Fruit fly (Drosophila melanogaster) whole organism, embryonic: ENCODE data around the gene CG13392.
A peak's percentile ranks its signal among the peaks of the same experiment; 100 is the strongest.

ENCODE experiments used
- Antp ChIP-seq: fragments of 200-800 bp; sonication (Bioruptor generic); optimal IDR thresholded peaks from 3 replicates; lab custom pipeline; 2016; ENCODE audit warnings: missing biosample characterization, missing genetic modification characterization
- Bgb ChIP-seq: fragments of 200-800 bp; sonication (Bioruptor generic); IDR thresholded peaks from 2 replicates; pipeline ENCODE4 v1.3.6; 2022; ENCODE audit warnings: missing biosample characterization, missing genetic modification characterization; ENCODE audit not compliant: partially characterized antibody
- CG10209 ChIP-seq: fragments of 200-800 bp; sonication (Bioruptor generic); optimal IDR thresholded peaks from 3 replicates; lab custom pipeline; 2017; ENCODE audit warnings: missing biosample characterization, mild to moderate bottlenecking, missing genetic modification characterization, missing genetic modification reagents
- CG11093 ChIP-seq: fragments of 200-800 bp; sonication (Bioruptor generic); IDR thresholded peaks from 3 replicates; pipeline ENCODE4 v1.3.6; 2022; ENCODE audit warnings: missing biosample characterization, missing genetic modification characterization
- CG12659 ChIP-seq: fragments of 200-800 bp; sonication (Bioruptor generic); optimal IDR thresholded peaks from 3 replicates; lab custom pipeline; 2017; ENCODE audit warnings: mild to moderate bottlenecking, missing biosample characterization, missing genetic modification reagents, missing genetic modification characterization
- CG13775 ChIP-seq: fragments of 200-800 bp; sonication (Bioruptor generic); optimal IDR thresholded peaks from 3 replicates; lab custom pipeline; 2017; ENCODE audit warnings: missing biosample characterization, mild to moderate bottlenecking, missing genetic modification characterization
- CG17328 ChIP-seq: fragments of 200-800 bp; sonication (Bioruptor generic); IDR thresholded peaks from 2 replicates; pipeline ENCODE4 v1.3.6; 2022; ENCODE audit warnings: missing biosample characterization, missing genetic modification characterization
- CG17912 ChIP-seq: fragments of 200-800 bp; sonication (Bioruptor generic); optimal IDR thresholded peaks from 2 replicates; lab custom pipeline; 2018; ENCODE audit warnings: missing biosample characterization, mild to moderate bottlenecking, missing genetic modification characterization
- CG1792 ChIP-seq: fragments of 200-800 bp; sonication (Bioruptor generic); optimal IDR thresholded peaks from 2 replicates; lab custom pipeline; 2016; ENCODE audit warnings: missing biosample characterization, missing genetic modification characterization
- CG31365 ChIP-seq: fragments of 200-800 bp; sonication (Bioruptor generic); optimal IDR thresholded peaks from 2 replicates; lab custom pipeline; 2018; ENCODE audit warnings: missing biosample characterization, mild to moderate bottlenecking, missing genetic modification characterization
- CG3281 ChIP-seq: fragments of 200-800 bp; sonication (Bioruptor generic); optimal IDR thresholded peaks from 3 replicates; lab custom pipeline; 2017; ENCODE audit warnings: missing biosample characterization, mild to moderate bottlenecking, missing genetic modification characterization
- CG34422 ChIP-seq: fragments of 200-800 bp; sonication (Bioruptor generic); IDR thresholded peaks from 3 replicates; pipeline ENCODE4 v1.3.6; 2022; ENCODE audit warnings: missing biosample characterization, missing genetic modification characterization
- CG4360 ChIP-seq: fragments of 200-800 bp; sonication (Bioruptor generic); IDR thresholded peaks from 2 replicates; pipeline ENCODE4 v1.3.6; 2022; ENCODE audit warnings: missing biosample characterization, missing genetic modification characterization
- CG6813 ChIP-seq: fragments of 200-800 bp; sonication (Bioruptor generic); optimal IDR thresholded peaks from 2 replicates; lab custom pipeline; 2017; ENCODE audit warnings: missing biosample characterization, missing genetic modification characterization, mild to moderate bottlenecking, moderate library complexity, missing genetic modification reagents
- CG7357 ChIP-seq: fragments of 200-800 bp; sonication (Bioruptor generic); IDR thresholded peaks from 3 replicates; pipeline ENCODE4 v1.3.6; 2022; ENCODE audit warnings: missing biosample characterization, missing genetic modification characterization
- CG7839 ChIP-seq: fragments of 200-800 bp; sonication (Bioruptor generic); optimal IDR thresholded peaks from 3 replicates; lab custom pipeline; 2018; ENCODE audit warnings: missing biosample characterization, mild to moderate bottlenecking, missing genetic modification characterization, moderate library complexity
- CG7928 ChIP-seq: fragments of 200-800 bp; sonication (Bioruptor generic); optimal IDR thresholded peaks from 2 replicates; lab custom pipeline; 2017; ENCODE audit warnings: missing biosample characterization, mild to moderate bottlenecking, missing genetic modification characterization
- CG8388 ChIP-seq: fragments of 200-800 bp; sonication (Bioruptor generic); optimal IDR thresholded peaks from 2 replicates; lab custom pipeline; 2019; ENCODE audit warnings: missing biosample characterization, mild to moderate bottlenecking, missing genetic modification characterization, moderate library complexity
- CG9215 ChIP-seq: fragments of 200-800 bp; sonication (Bioruptor generic); IDR thresholded peaks from 2 replicates; pipeline ENCODE4 v1.3.6; 2022; ENCODE audit warnings: missing biosample characterization, missing genetic modification characterization
- Dll ChIP-seq: fragments of 200-800 bp; sonication (Bioruptor generic); IDR thresholded peaks from 4 replicates; pipeline ENCODE4 v1.3.6; 2022; ENCODE audit warnings: missing biosample characterization, missing genetic modification characterization; ENCODE audit not compliant: partially characterized antibody
- Doc2 ChIP-seq: fragments of 200-800 bp; sonication (Bioruptor generic); IDR thresholded peaks from 2 replicates; pipeline ENCODE4 v1.3.6; 2022; ENCODE audit warnings: missing biosample characterization, missing genetic modification characterization
- ERR ChIP-seq: fragments of 200-800 bp; sonication (Bioruptor generic); optimal IDR thresholded peaks from 2 replicates; lab custom pipeline; 2016; ENCODE audit warnings: missing biosample characterization, missing genetic modification characterization
- Ets97D ChIP-seq: fragments of 200-800 bp; sonication (Bioruptor generic); optimal IDR thresholded peaks from 3 replicates; lab custom pipeline; 2016; ENCODE audit warnings: missing biosample characterization, missing genetic modification characterization
- Fer1 ChIP-seq: fragments of 200-800 bp; sonication (Bioruptor generic); optimal IDR thresholded peaks from 2 replicates; lab custom pipeline; 2017; ENCODE audit warnings: missing biosample characterization, mild to moderate bottlenecking, missing genetic modification characterization
- Kr ChIP-seq: fragments of 200-800 bp; sonication (Bioruptor generic); optimal IDR thresholded peaks from 2 replicates; lab custom pipeline; 2017; ENCODE audit warnings: missing biosample characterization, mild to moderate bottlenecking, missing genetic modification characterization
- Lhr ChIP-seq: fragments of 200-800 bp; sonication (Bioruptor generic); optimal IDR thresholded peaks from 3 replicates; lab custom pipeline; 2017; ENCODE audit warnings: mild to moderate bottlenecking, missing biosample characterization, missing genetic modification reagents, missing genetic modification characterization
- MBD-R2 ChIP-seq: fragments of 200-800 bp; sonication (Bioruptor generic); IDR thresholded peaks from 2 replicates; pipeline ENCODE4 v1.3.6; 2022; ENCODE audit warnings: missing biosample characterization, missing genetic modification characterization
- Med ChIP-seq: fragments of 200-800 bp; sonication (Bioruptor generic); peaks from one replicate; lab custom pipeline; 2016; ENCODE audit warnings: missing biosample characterization, missing genetic modification characterization, mild to moderate bottlenecking, inconsistent platforms, moderate library complexity
- Nf-YA ChIP-seq: fragments of 200-800 bp; sonication (Bioruptor generic); IDR thresholded peaks from 2 replicates; pipeline ENCODE4 v1.3.6; 2022; ENCODE audit warnings: missing biosample characterization, missing genetic modification characterization
- Nf-YB ChIP-seq: fragments of 200-800 bp; sonication (Bioruptor generic); optimal IDR thresholded peaks from 3 replicates; lab custom pipeline; 2019; ENCODE audit warnings: missing biosample characterization, mild to moderate bottlenecking, missing genetic modification characterization, moderate library complexity
- Scr ChIP-seq: fragments of 200-800 bp; sonication (Bioruptor generic); IDR thresholded peaks from 2 replicates; pipeline ENCODE4 v1.3.6; 2022; ENCODE audit warnings: missing biosample characterization, missing genetic modification characterization; ENCODE audit not compliant: partially characterized antibody
- Sox100B ChIP-seq: fragments of 200-800 bp; sonication (Bioruptor generic); optimal IDR thresholded peaks from 3 replicates; lab custom pipeline; 2018; ENCODE audit warnings: missing biosample characterization, mild to moderate bottlenecking, missing genetic modification characterization
- Spps ChIP-seq: fragments of 200-800 bp; sonication (Bioruptor generic); optimal IDR thresholded peaks from 2 replicates; lab custom pipeline; 2018; ENCODE audit warnings: missing biosample characterization, mild to moderate bottlenecking, missing genetic modification characterization
- ap ChIP-seq: fragments of 200-800 bp; sonication (Bioruptor generic); IDR thresholded peaks from 2 replicates; pipeline ENCODE4 v1.3.6; 2022; ENCODE audit warnings: missing biosample characterization, missing genetic modification characterization
- bigmax ChIP-seq: fragments of 200-800 bp; sonication (Bioruptor generic); optimal IDR thresholded peaks from 2 replicates; lab custom pipeline; 2018; ENCODE audit warnings: missing biosample characterization, mild to moderate bottlenecking, missing genetic modification characterization
- bsh ChIP-seq, 2 experiments: fragments of 200-800 bp; sonication (Bioruptor generic); optimal IDR thresholded peaks; 2 replicates each; lab custom pipeline; 2017 to 2018; ENCODE audit warnings: mild to moderate bottlenecking in 2 of 2, missing biosample characterization in 2 of 2, missing genetic modification characterization in 2 of 2, moderate library complexity in 1 of 2
- caup ChIP-seq: fragments of 200-800 bp; sonication (Bioruptor generic); optimal IDR thresholded peaks from 3 replicates; lab custom pipeline; 2017; ENCODE audit warnings: missing biosample characterization, mild to moderate bottlenecking, missing genetic modification characterization, moderate library complexity; ENCODE audit not compliant: severe bottlenecking
- crc ChIP-seq: fragments of 200-800 bp; sonication (Bioruptor generic); optimal IDR thresholded peaks from 2 replicates; lab custom pipeline; 2016; ENCODE audit warnings: missing biosample characterization, missing genetic modification characterization
- crol ChIP-seq: fragments of 200-800 bp; sonication (Bioruptor generic); IDR thresholded peaks from 2 replicates; pipeline ENCODE4 v1.3.6; 2022; ENCODE audit warnings: missing biosample characterization, missing genetic modification characterization
- exex ChIP-seq: fragments of 200-800 bp; sonication (Bioruptor generic); optimal IDR thresholded peaks from 4 replicates; lab custom pipeline; 2018; ENCODE audit warnings: missing biosample characterization, mild to moderate bottlenecking, missing genetic modification characterization, moderate library complexity
- fu2 ChIP-seq: fragments of 200-800 bp; sonication (Bioruptor generic); optimal IDR thresholded peaks from 2 replicates; lab custom pipeline; 2016; ENCODE audit warnings: missing biosample characterization, missing genetic modification characterization
- gem ChIP-seq: fragments of 200-800 bp; sonication (Bioruptor generic); optimal IDR thresholded peaks from 2 replicates; lab custom pipeline; 2019; ENCODE audit warnings: missing biosample characterization, mild to moderate bottlenecking, missing genetic modification characterization, moderate library complexity
- insv ChIP-seq, 2 experiments: fragments of 200-800 bp; sonication (Bioruptor generic); optimal IDR thresholded peaks; 3 replicates each; lab custom pipeline; 2016 to 2018; ENCODE audit warnings: missing biosample characterization in 2 of 2, missing genetic modification characterization in 2 of 2
- odd ChIP-seq: fragments of 200-800 bp; sonication (Bioruptor generic); optimal IDR thresholded peaks from 2 replicates; lab custom pipeline; 2017; ENCODE audit warnings: missing biosample characterization, mild to moderate bottlenecking, missing genetic modification characterization
- pnt ChIP-seq: fragments of 200-800 bp; sonication (Bioruptor generic); optimal IDR thresholded peaks from 3 replicates; lab custom pipeline; 2016; ENCODE audit warnings: missing biosample characterization, missing genetic modification characterization
- ro ChIP-seq: fragments of 200-800 bp; sonication (Bioruptor generic); IDR thresholded peaks from 2 replicates; pipeline ENCODE4 v1.3.6; 2022; ENCODE audit warnings: missing biosample characterization, missing genetic modification characterization
- sd ChIP-seq: fragments of 200-800 bp; sonication (Bioruptor generic); optimal IDR thresholded peaks from 3 replicates; lab custom pipeline; 2018; ENCODE audit warnings: missing biosample characterization, mild to moderate bottlenecking, missing genetic modification characterization, moderate library complexity
- sob ChIP-seq: fragments of 200-800 bp; sonication (Bioruptor generic); IDR thresholded peaks from 2 replicates; pipeline ENCODE4 v1.3.6; 2022; ENCODE audit warnings: missing biosample characterization, missing genetic modification characterization
- tx ChIP-seq: fragments of 200-800 bp; sonication (Bioruptor generic); optimal IDR thresholded peaks from 2 replicates; lab custom pipeline; 2016; ENCODE audit warnings: missing biosample characterization, missing genetic modification characterization
- vnd ChIP-seq: fragments of 200-800 bp; sonication (Bioruptor generic); IDR thresholded peaks from 3 replicates; pipeline ENCODE4 v1.3.6; 2022; ENCODE audit warnings: missing biosample characterization, missing genetic modification characterization; ENCODE audit not compliant: partially characterized antibody

The CG13392 gene

dm6 chr2L:8382646-8383045 lies at the start of gene CG13392, which contains the start of gene Rcd4 (continued):
- TF ChIP-seq Lhr (GFP tag; lab: Kevin White, UChicago) (peak; percentile 35), exex (tag; lab: Kevin White, UChicago) (peak; percentile 42), CG7357 (GFP tag; lab: Robert Waterston, UW) (no peak), CG4360 (GFP tag; lab: Robert Waterston, UW) (no peak), Fer1 (peak; percentile 75), gem (tag; lab: Kevin White, UChicago) (peak; percentile 7), odd (no peak), sob (GFP tag; lab: Robert Waterston, UW) (peak; percentile 91), CG17328 (0 out of 2 replicates have a peak, but pooled peaks have one; percentile 18), CG11093 (GFP tag; lab: Robert Waterston, UW) (no peak), Nf-YB (peak; percentile 11), CG9215 (GFP tag; lab: Robert Waterston, UW) (peak; percentile 44; the same call in 1 of the 2 replicates), pnt (GFP tag; lab: Kevin White, UChicago) (no peak), CG13775 (GFP tag; lab: Kevin White, UChicago) (peak; percentile 21), Ets97D (GFP tag; lab: Kevin White, UChicago) (peak; percentile 81), CG7928 (GFP tag; lab: Kevin White, UChicago) (peak; percentile 25), CG1792 (GFP tag; lab: Kevin White, UChicago) (peak; percentile 49), CG10209 (GFP tag; lab: Kevin White, UChicago) (peak; percentile 57), vnd (GFP tag; lab: Robert Waterston, UW) (0 out of 3 replicates have a peak, but pooled peaks have one; percentile 16), ro (GFP tag; lab: Robert Waterston, UW) (no peak), Sox100B (GFP tag; lab: Kevin White, UChicago) (no peak), bsh (GFP tag; optimal IDR thresholded peaks at IDR 0.05; lab: Kevin White, UChicago) (peak in 1 of 2 experiments; percentile 44), Spps (tag; lab: Kevin White, UChicago) (no peak), bigmax (GFP tag; lab: Kevin White, UChicago) (peak; percentile 24), CG34422 (peak; percentile 91), CG3281 (GFP tag; lab: Kevin White, UChicago) (peak; percentile 60), insv (GFP tag; optimal IDR thresholded peaks at IDR 0.05; lab: Kevin White, UChicago) (peak in 1 of 2 experiments; percentile 42), caup (peak; percentile 78), Med (peak; percentile 97), MBD-R2 (GFP tag; lab: Robert Waterston, UW) (peak; percentile 95), Doc2 (GFP tag; lab: Robert Waterston, UW) (no peak), crc (GFP tag; lab: Kevin White, UChicago) (peak; percentile 69), fu2 (GFP tag; lab: Kevin White, UChicago) (peak; percentile 74), CG12659 (GFP tag; lab: Kevin White, UChicago) (peak; percentile 84), CG31365 (tag; lab: Kevin White, UChicago) (no peak), crol (GFP tag; lab: Robert Waterston, UW) (no peak), ERR (GFP tag; lab: Kevin White, UChicago) (peak; percentile 81), Scr (GFP tag; lab: Robert Waterston, UW) (peak; percentile 64), CG8388 (GFP tag; lab: Kevin White, UChicago) (peak; percentile 63), Dll (peak; percentile 63; the same call in 2 of the 4 replicates), Antp (GFP tag; lab: Kevin White, UChicago) (peak; percentile 85), CG7839 (tag; lab: Kevin White, UChicago) (peak; percentile 36), sd (tag; lab: Kevin White, UChicago) (peak; percentile 77), tx (peak; percentile 67), Nf-YA (no peak), Bgb (GFP tag; lab: Robert Waterston, UW) (peak; percentile 72), CG6813 (GFP tag; lab: Kevin White, UChicago) (peak; percentile 45), ap (GFP tag; lab: Robert Waterston, UW) (no peak), CG17912 (no peak), Kr (no peak)
